Fruit fly (Drosophila melanogaster): ENCODE results near the gene Slu7.

The Slu7 gene

DNA sequence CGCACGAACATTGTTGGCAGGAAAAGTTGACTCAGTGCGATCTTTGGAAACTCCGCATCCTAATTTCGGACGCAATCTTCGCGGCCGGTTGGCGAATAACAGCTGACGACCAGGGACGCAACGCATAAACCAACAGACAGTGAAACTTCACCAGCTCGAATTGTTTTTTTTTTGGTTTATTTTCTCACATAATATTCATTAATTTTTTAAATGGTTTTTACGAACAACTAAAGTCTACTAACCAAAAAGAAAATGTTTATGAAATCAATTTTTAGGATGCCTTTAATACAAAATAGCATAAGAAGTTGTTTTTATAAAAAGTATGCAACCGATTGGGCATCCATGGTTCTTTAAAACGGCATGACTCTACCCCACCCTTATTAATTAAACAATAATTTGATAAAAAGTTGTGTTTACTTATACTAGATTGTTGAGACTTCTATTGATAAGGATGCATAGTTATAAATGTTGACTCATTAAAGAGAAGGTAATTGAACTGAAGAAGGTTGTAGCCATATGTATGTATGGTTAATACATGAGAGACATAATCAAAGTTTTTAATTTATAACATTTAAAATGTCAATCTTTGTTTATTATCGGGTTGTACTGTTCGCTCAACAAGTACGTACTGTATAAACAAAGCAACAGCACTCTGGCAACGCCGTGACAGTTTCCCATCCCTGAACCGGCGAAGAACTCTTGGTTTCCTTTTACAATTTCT is 4.8 kb downstream of the Slu7 start, which contains the start of the genes beta4GalNAcTB and Cpsf100 (continued):
- TF ChIP-seq Smox (GFP tag; optimal IDR thresholded peaks at IDR 0.05): peak; percentile 36
- peak; percentile 82 for TF ChIP-seq acj6 (GFP tag; optimal IDR thresholded peaks at IDR 0.05)
- peak; percentile 86 for TF ChIP-seq CG10631 (GFP tag; optimal IDR thresholded peaks at IDR 0.05)
- no peak for TF ChIP-seq Sox102F (GFP tag; optimal IDR thresholded peaks at IDR 0.05)
- TF ChIP-seq CG11762 (GFP tag; optimal IDR thresholded peaks at IDR 0.05; ENCODE audit: insufficient read depth): peak; percentile 80
- TF ChIP-seq ss (GFP tag; optimal IDR thresholded peaks at IDR 0.05): no peak
- TF ChIP-seq Eip75B (GFP tag; optimal IDR thresholded peaks at IDR 0.05): peak; percentile 78
- TF ChIP-seq net (GFP tag; optimal IDR thresholded peaks at IDR 0.05): peak; percentile 82
- peak; percentile 51 for TF ChIP-seq Lpt (GFP tag; optimal IDR thresholded peaks at IDR 0.05)

DNA sequence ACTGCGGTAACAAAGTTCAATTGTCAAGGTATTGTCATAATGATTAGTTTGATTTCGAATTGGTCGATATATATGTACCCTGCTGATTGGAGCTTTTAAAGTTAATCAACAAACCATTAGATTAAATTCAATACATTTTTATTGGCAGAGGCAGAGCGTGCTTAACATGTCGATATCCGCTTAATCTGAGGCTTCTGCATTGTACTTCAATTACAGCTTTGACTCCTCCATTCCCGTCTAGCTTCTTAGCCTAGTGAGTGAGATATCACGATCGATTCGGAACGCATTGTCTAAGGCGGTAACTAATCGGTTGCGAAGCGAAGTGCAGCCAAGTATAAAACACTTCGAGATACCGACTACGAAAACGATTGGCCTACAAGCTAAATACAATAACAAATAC is 6.3 kb downstream of the Slu7 start, which contains the start of gene Ssl2:
Ssl2 (minus strand) TSS at position 101 of the 400 bp plus-strand sequence.
- TF ChIP-seq net (GFP tag; optimal IDR thresholded peaks at IDR 0.05) (no peak), CG16779 (tag; optimal IDR thresholded peaks at IDR 0.05) (no peak), CG1621 (tag; optimal IDR thresholded peaks at IDR 0.05) (no peak), CG3032 (tag; optimal IDR thresholded peaks at IDR 0.05) (no peak), CG34406 (GFP tag; optimal IDR thresholded peaks at IDR 0.05) (no peak), dac (GFP tag; optimal IDR thresholded peaks at IDR 0.05) (no peak), lz (GFP tag; optimal IDR thresholded peaks at IDR 0.05) (no peak), CG8632 (GFP tag; optimal IDR thresholded peaks at IDR 0.05) (no peak), svp (GFP tag) (no peak), CG11762 (GFP tag; optimal IDR thresholded peaks at IDR 0.05; ENCODE audit: insufficient read depth) (no peak)

DNA sequence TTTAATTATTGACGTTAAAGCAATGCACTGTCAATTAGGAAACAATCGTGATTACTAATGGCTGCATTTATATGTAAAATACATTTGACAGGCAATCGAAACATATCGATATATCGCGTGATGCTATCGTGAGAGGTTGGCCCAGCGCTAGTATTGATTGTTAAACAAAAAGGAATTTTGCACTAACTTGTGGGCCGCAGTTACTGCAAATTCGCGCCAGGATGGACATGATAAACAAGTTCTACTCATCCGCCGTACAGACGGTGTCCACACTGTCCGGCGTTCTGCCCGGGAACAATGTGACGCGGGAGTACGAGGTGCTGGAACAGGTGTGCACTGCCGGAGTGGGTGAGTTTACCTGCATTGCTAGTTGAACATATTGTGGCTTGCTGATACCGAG is 11.7 kb downstream of the Slu7 start, which contains the start of the genes eIF4E6 and CG1951:
eIF4E6 (minus strand) TSS at position 53 of the 400 bp plus-strand sequence.
CG1951 (plus strand) TSS at position 115 of the 400 bp plus-strand sequence.
- peak; percentile 72 for TF ChIP-seq Sox14 (GFP tag; optimal IDR thresholded peaks at IDR 0.05)
- TF ChIP-seq fkh (GFP tag; optimal IDR thresholded peaks at IDR 0.05): peak; percentile 28
- TF ChIP-seq Blimp-1 (GFP tag; optimal IDR thresholded peaks at IDR 0.05): no peak
- TF ChIP-seq CG11762 (GFP tag; optimal IDR thresholded peaks at IDR 0.05; ENCODE audit: insufficient read depth): no peak
- peak in 1 of 2 experiments; percentile 6 for TF ChIP-seq ss (GFP tag; optimal IDR thresholded peaks at IDR 0.05)
- no peak for TF ChIP-seq cyc (GFP tag; optimal IDR thresholded peaks at IDR 0.05)
- TF ChIP-seq achi (GFP tag; optimal IDR thresholded peaks at IDR 0.05): no peak
- no peak for TF ChIP-seq salr (GFP tag; optimal IDR thresholded peaks at IDR 0.05)
- peak; percentile 9 for TF ChIP-seq CG3032 (tag; optimal IDR thresholded peaks at IDR 0.05)
- no peak for TF ChIP-seq CG9139 (GFP tag; optimal IDR thresholded peaks at IDR 0.05)
- peak; percentile 17 for TF ChIP-seq esn (GFP tag; optimal IDR thresholded peaks at IDR 0.05)
- no peak for TF ChIP-seq net (GFP tag; optimal IDR thresholded peaks at IDR 0.05)

DNA sequence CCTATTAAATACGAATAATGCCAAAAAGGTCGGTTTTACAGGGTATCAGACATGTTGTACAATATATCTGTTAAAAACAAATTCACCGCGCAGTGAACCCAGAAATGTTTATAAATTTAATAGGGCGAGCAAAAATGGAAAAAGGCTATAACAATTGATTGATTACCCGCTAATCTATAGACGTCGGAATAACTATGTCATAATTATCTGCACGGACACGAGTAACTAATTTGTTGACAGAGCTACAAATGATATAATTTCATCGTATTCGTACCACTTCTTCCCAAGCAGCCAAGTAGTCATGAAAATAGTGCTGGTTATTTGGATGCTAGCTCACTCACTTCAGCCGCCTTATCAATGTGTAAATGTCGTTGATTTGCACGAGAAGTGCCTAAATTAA is 14.2 kb downstream of the Slu7 start, which contains the start of gene CG14518:
CG14518 (plus strand) TSS at position 301 of the 400 bp plus-strand sequence.
- no peak for TF ChIP-seq CG11294 (GFP tag; IDR thresholded peaks at IDR 0.05)
- TF ChIP-seq vri (GFP tag; optimal IDR thresholded peaks at IDR 0.05): no peak
- no peak for TF ChIP-seq Gug (GFP tag; IDR thresholded peaks at IDR 0.05)
- no peak for TF ChIP-seq Eip93F (GFP tag; optimal IDR thresholded peaks at IDR 0.05)
- no peak for TF ChIP-seq CG10631 (GFP tag; optimal IDR thresholded peaks at IDR 0.05)
- no peak for TF ChIP-seq dsx (GFP tag; optimal IDR thresholded peaks at IDR 0.05; ENCODE audit: poor library complexity, severe bottlenecking)
- TF ChIP-seq CG11762 (GFP tag; optimal IDR thresholded peaks at IDR 0.05; ENCODE audit: insufficient read depth): no peak
- TF ChIP-seq Sox14 (GFP tag; optimal IDR thresholded peaks at IDR 0.05): no peak
- TF ChIP-seq CG6854 (GFP tag; optimal IDR thresholded peaks at IDR 0.05): no peak
- no peak for TF ChIP-seq salr (GFP tag; optimal IDR thresholded peaks at IDR 0.05)
- TF ChIP-seq spab (GFP tag; optimal IDR thresholded peaks at IDR 0.05): no peak
- no peak for TF ChIP-seq svp (GFP tag)
- no peak for TF ChIP-seq CG8119 (GFP tag; IDR thresholded peaks at IDR 0.05)
- no peak for TF ChIP-seq CG4318 (GFP tag; optimal IDR thresholded peaks at IDR 0.05)
- no peak for TF ChIP-seq CG10669 (GFP tag; optimal IDR thresholded peaks at IDR 0.05)

Data from whole organism, prepupa.